Worm (Caenorhabditis elegans): ENCODE results near the gene rpl-23.

The rpl-23 gene

DNA sequence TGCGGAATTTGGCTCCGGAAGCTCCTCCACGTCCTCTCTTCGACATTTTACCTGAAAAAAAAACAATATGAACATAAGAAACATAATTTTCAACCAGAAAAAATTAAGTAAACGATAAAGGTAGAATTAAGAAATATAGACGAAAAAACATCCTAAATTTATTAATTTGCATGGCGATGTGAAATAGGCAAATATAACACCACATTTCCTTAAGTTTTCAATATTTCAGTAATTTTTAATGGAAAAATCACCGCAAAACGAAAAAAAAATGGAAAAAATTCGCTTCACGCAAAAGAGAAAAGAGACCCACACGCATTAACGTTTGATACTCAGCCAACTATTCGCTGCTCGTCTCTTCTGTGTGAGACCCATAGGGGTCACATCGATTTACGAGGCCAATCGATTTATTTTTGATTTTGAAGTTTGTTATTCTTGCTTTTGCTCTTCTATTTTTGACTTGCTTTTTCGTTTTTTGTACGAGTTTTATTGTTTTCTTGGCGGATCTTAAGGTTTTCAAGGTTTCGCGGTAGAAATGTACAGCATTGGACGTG, at the start of gene rpl-23:
Gene rpl-23 (minus strand): TSS at position 51 of the 551 bp plus-strand sequence.
- TF ChIP-seq ceh-36 (tag; optimal IDR thresholded peaks at IDR 0.05) (no peak), aly-1 (tag; optimal IDR thresholded peaks at IDR 0.05) (no peak), pes-1 (GFP tag; IDR thresholded peaks at IDR 0.05) (no peak), tbx-37 (GFP tag; conservative IDR thresholded peaks at IDR 0.05) (0 out of 2 replicates have a peak, but pooled peaks have one; percentile 14), tra-4 (tag; optimal IDR thresholded peaks at IDR 0.05) (no peak), sea-1 (GFP tag; conservative IDR thresholded peaks at IDR 0.05) (no peak), hmbx-1 (tag; optimal IDR thresholded peaks at IDR 0.05) (no peak), hnd-1 (tag; optimal IDR thresholded peaks at IDR 0.05) (no peak), tbx-11 (GFP tag; IDR thresholded peaks at IDR 0.05) (no peak), ets-7 (tag; optimal IDR thresholded peaks at IDR 0.05) (no peak), hmg-4 (GFP tag; optimal IDR thresholded peaks at IDR 0.05) (no peak), B0310.2 (tag; optimal IDR thresholded peaks at IDR 0.05) (no peak), scrt-1 (GFP tag; IDR thresholded peaks at IDR 0.05) (no peak), ceh-13 (GFP tag; optimal IDR thresholded peaks at IDR 0.05) (no peak), F13C5.2 (tag; optimal IDR thresholded peaks at IDR 0.05) (peak; percentile 54)

DNA sequence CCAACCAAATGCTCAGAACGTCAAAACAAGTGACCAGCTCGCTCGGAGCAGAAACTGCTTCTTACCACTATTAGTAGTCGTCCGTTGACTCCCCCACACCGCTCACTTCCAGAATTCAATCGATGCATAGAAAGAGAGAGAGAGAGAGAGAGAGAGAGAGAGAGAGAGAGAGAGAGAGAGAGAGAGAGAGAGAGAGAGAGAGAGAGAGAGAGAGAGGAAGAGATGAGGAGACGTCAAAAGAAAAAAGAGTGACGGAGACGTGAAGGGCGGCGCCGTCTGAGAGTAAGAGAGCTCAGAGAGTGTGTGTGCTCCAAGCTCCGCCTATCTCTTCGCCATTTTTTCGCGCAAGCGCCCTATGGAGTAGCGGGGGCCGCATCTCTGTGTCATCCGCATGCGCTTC, 49.3 kb upstream of the rpl-23 start, which contains the start of gene ida-1:
Gene ida-1 (plus strand): TSS at position 336 of the 400 bp plus-strand sequence.
- TF ChIP-seq tra-4 (tag; optimal IDR thresholded peaks at IDR 0.05) (no peak), ceh-13 (GFP tag; optimal IDR thresholded peaks at IDR 0.05) (no peak), aly-1 (tag; optimal IDR thresholded peaks at IDR 0.05) (no peak), scrt-1 (GFP tag; IDR thresholded peaks at IDR 0.05) (no peak), hnd-1 (tag; optimal IDR thresholded peaks at IDR 0.05) (no peak), ets-7 (tag; optimal IDR thresholded peaks at IDR 0.05) (no peak), F13C5.2 (tag; optimal IDR thresholded peaks at IDR 0.05) (no peak), ceh-36 (tag; optimal IDR thresholded peaks at IDR 0.05) (no peak), ama-1 (optimal IDR thresholded peaks at IDR 0.05) (no peak), hmbx-1 (tag; optimal IDR thresholded peaks at IDR 0.05) (no peak), hmg-4 (GFP tag; optimal IDR thresholded peaks at IDR 0.05) (no peak), sea-1 (GFP tag; conservative IDR thresholded peaks at IDR 0.05) (no peak)

DNA sequence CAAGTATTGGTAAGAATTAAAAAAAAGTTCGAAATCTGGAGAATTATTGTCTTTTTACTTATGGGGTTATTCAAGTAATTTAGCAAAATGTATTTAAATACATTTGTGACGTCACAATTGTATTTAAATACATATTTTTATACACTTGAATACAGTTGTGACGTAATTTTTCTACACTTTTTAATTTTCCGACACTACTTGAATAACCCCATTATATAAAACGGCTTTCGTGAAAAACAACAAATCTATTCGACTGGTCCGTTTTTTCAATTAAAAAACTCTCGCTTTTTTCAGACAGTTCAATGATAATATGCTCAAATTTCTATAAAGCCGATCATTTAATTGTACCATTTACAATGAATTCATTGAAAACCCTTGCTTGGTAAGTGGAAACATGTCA, 44.6 kb upstream of the rpl-23 start:
- TF ChIP-seq F13C5.2 (tag; optimal IDR thresholded peaks at IDR 0.05) (no peak), ceh-13 (GFP tag; optimal IDR thresholded peaks at IDR 0.05) (no peak), tbx-37 (GFP tag; conservative IDR thresholded peaks at IDR 0.05) (no peak)

DNA sequence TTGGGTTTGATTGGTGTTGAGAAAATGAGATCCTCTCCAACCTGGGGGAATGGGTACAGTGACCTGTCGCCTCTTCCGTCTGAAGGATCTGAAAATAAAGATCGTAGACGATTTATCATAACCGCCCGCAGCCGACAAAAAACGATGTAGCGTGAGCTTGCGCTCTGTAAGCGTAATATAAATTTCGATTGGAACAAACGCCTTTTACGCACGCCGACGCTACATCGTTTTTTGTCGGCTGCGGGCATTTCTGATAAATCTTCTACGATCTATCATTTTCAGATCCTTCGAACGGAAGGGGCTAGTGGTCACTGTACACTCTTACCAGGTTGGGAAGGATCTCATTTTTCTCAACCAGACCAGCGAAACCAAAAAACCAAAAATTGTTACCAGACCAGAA, 42.4 kb upstream of the rpl-23 start:
- TF ChIP-seq tbx-37 (GFP tag; conservative IDR thresholded peaks at IDR 0.05) (no peak), hnd-1 (tag; optimal IDR thresholded peaks at IDR 0.05) (no peak), scrt-1 (GFP tag; IDR thresholded peaks at IDR 0.05) (no peak), B0310.2 (tag; optimal IDR thresholded peaks at IDR 0.05) (no peak)

DNA sequence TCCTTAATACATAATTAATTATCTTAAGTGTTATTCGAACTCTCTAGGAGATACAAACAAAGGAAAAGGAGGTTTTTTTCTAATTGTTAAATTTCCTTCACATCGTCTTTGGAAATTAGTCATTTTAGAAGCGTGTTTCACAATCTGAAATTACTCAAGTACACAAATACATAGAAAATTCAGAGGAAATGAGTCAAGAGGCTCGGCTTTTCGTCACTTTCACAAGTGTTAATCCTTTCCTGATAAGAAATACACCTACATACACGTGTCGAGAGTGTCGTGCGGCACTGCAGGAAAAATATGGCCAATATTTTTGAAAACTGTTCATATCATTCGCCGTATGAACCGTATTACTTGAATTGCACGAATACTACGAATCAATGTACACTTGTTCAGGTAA, 41.3 kb upstream of the rpl-23 start, which contains the start of gene B0244.4:
Gene B0244.4 (plus strand): TSS at position 301 of the 400 bp plus-strand sequence.
- no peak for TF ChIP-seq tbx-11 (GFP tag; IDR thresholded peaks at IDR 0.05)
- TF ChIP-seq hmbx-1 (tag; optimal IDR thresholded peaks at IDR 0.05), result no peak
- no peak for TF ChIP-seq hmg-4 (GFP tag; optimal IDR thresholded peaks at IDR 0.05)
- TF ChIP-seq F13C5.2 (tag; optimal IDR thresholded peaks at IDR 0.05), result no peak
- no peak for TF ChIP-seq flt-1 (GFP tag; IDR thresholded peaks at IDR 0.05)
- TF ChIP-seq aly-1 (tag; optimal IDR thresholded peaks at IDR 0.05), result no peak
- no peak for TF ChIP-seq B0310.2 (tag; optimal IDR thresholded peaks at IDR 0.05)
- no peak for TF ChIP-seq tra-4 (tag; optimal IDR thresholded peaks at IDR 0.05)
- TF ChIP-seq scrt-1 (GFP tag; IDR thresholded peaks at IDR 0.05), result no peak
- TF ChIP-seq ama-1 (optimal IDR thresholded peaks at IDR 0.05), result no peak
- TF ChIP-seq ceh-36 (tag; optimal IDR thresholded peaks at IDR 0.05), result no peak
- TF ChIP-seq ceh-13 (GFP tag; optimal IDR thresholded peaks at IDR 0.05), result no peak
- no peak for TF ChIP-seq tbx-37 (GFP tag; conservative IDR thresholded peaks at IDR 0.05)

DNA sequence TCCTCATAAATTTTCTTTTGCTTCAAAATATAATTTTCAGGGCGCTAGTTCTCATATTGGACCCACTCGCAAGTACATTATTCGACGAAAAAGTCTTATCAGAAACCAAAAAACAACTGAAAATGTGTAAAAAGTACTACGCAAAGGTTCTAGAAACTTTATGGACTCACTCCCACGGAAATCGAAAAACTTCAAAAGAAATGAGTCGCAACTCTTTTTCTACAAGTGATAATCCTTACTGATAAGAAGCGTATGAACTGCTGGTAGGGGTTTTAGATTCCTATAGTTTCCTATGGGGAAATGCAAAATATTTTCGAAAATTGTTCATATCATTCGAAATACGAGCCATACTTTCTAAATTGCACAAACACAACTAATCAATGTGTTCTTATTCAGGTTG, 38.7 kb upstream of the rpl-23 start, which contains the start of gene B0244.5:
Gene B0244.5 (plus strand): TSS at position 301 of the 400 bp plus-strand sequence.
- TF ChIP-seq hmbx-1 (tag; optimal IDR thresholded peaks at IDR 0.05) (no peak), ceh-13 (GFP tag; optimal IDR thresholded peaks at IDR 0.05) (no peak), tra-4 (tag; optimal IDR thresholded peaks at IDR 0.05) (no peak), ets-7 (tag; optimal IDR thresholded peaks at IDR 0.05) (no peak), aly-1 (tag; optimal IDR thresholded peaks at IDR 0.05) (no peak), ceh-36 (tag; optimal IDR thresholded peaks at IDR 0.05) (no peak), B0310.2 (tag; optimal IDR thresholded peaks at IDR 0.05) (no peak), tbx-11 (GFP tag; IDR thresholded peaks at IDR 0.05) (no peak), pes-1 (GFP tag; IDR thresholded peaks at IDR 0.05) (no peak), hmg-4 (GFP tag; optimal IDR thresholded peaks at IDR 0.05) (no peak), tbx-37 (GFP tag; conservative IDR thresholded peaks at IDR 0.05) (no peak), scrt-1 (GFP tag; IDR thresholded peaks at IDR 0.05) (no peak), hnd-1 (tag; optimal IDR thresholded peaks at IDR 0.05) (no peak), flt-1 (GFP tag; IDR thresholded peaks at IDR 0.05) (no peak), ama-1 (optimal IDR thresholded peaks at IDR 0.05) (no peak), sea-1 (GFP tag; conservative IDR thresholded peaks at IDR 0.05) (no peak), F13C5.2 (tag; optimal IDR thresholded peaks at IDR 0.05) (no peak)

DNA sequence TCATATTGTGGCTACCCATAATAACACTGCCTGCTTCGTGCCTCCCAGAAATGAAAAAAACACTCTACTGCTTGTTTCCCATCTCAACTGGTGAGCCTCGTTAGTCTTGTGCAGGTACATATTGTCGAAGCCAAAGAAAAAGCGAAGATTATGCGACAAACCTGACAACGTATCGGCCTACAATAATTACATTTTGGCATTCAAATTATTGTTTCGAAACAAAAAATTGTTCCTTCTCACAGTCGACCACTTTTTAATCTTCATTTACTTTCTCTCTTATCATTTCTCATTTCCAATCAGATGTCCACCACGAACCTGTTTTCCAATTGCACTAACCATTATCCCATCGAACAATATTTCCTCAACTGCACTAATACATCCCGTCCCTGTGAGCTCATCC, 37.2 kb upstream of the rpl-23 start, which contains the start of gene B0244.15:
Gene B0244.15 (plus strand): TSS at position 301 of the 400 bp plus-strand sequence.
- TF ChIP-seq scrt-1 (GFP tag; IDR thresholded peaks at IDR 0.05), result no peak
- TF ChIP-seq ceh-13 (GFP tag; optimal IDR thresholded peaks at IDR 0.05), result no peak
- TF ChIP-seq B0310.2 (tag; optimal IDR thresholded peaks at IDR 0.05), result no peak
- no peak for TF ChIP-seq ets-7 (tag; optimal IDR thresholded peaks at IDR 0.05)
- no peak for TF ChIP-seq pes-1 (GFP tag; IDR thresholded peaks at IDR 0.05)
- no peak for TF ChIP-seq hmg-4 (GFP tag; optimal IDR thresholded peaks at IDR 0.05)
- no peak for TF ChIP-seq F13C5.2 (tag; optimal IDR thresholded peaks at IDR 0.05)
- no peak for TF ChIP-seq hnd-1 (tag; optimal IDR thresholded peaks at IDR 0.05)
- TF ChIP-seq tbx-11 (GFP tag; IDR thresholded peaks at IDR 0.05), result no peak
- no peak for TF ChIP-seq tbx-37 (GFP tag; conservative IDR thresholded peaks at IDR 0.05)
- TF ChIP-seq flt-1 (GFP tag; IDR thresholded peaks at IDR 0.05), result no peak
- TF ChIP-seq sea-1 (GFP tag; conservative IDR thresholded peaks at IDR 0.05), result no peak

All from whole organism, early embryonic.